Fruit fly (Drosophila melanogaster) S2 (cell line): Measurements from ENCODE around the gene CG6153.

Experiments used
- CG8478 ChIP-seq: fragments of >200 bp; optimal IDR thresholded peaks from 2 replicates; lab custom pipeline; 2018
- CTCF ChIP-seq, 2 experiments: fragments of >200 bp; optimal IDR thresholded peaks; 2 replicates each; lab custom pipeline; 2018

dm6 chr2L:12651040-12651439 is 41.8 kb upstream of the CG6153 start:
- TF ChIP-seq CTCF (optimal IDR thresholded peaks at IDR 0.05; lab: Kevin White, UChicago) (no peak), CG8478 (lab: Kevin White, UChicago) (no peak)
